Worm (Caenorhabditis elegans) whole organism, L2 larva: ENCODE results near the gene pch-2.

Source experiments
- F13H6.1 ChIP-seq: sonication (generic microtip); optimal IDR thresholded peaks from 2 replicates; lab custom pipeline; 2016; ENCODE audit warnings: missing genetic modification characterization, missing compliant biosample characterization
- R02D3.7 ChIP-seq: fragments of 150-350 bp; optimal IDR thresholded peaks from 2 replicates; lab custom pipeline; 2014; ENCODE audit warnings: missing biosample characterization, missing genetic modification characterization
- elt-1 ChIP-seq: fragments of 150-350 bp; optimal IDR thresholded peaks from 2 replicates; lab custom pipeline; 2014; ENCODE audit warnings: missing biosample characterization, missing genetic modification characterization
- lin-13 ChIP-seq: fragments of 150-350 bp; optimal IDR thresholded peaks from 2 replicates; lab custom pipeline; 2014; ENCODE audit warnings: missing biosample characterization, missing genetic modification reagents, missing genetic modification characterization
- mdl-1 ChIP-seq, 2 experiments: fragments of 150-350 bp in 1 of 2; sonication (generic microtip) in 1 of 2; optimal IDR thresholded peaks; 2 replicates each; lab custom pipeline; 2017; ENCODE audit warnings: missing biosample characterization in 2 of 2, missing genetic modification characterization in 2 of 2
- nhr-237 ChIP-seq: fragments of 150-350 bp; optimal IDR thresholded peaks from 2 replicates; lab custom pipeline; 2014; ENCODE audit warnings: missing biosample characterization, missing genetic modification characterization
- skn-1 ChIP-seq: sonication (generic microtip); optimal IDR thresholded peaks from 2 replicates; lab custom pipeline; 2017; ENCODE audit warnings: missing biosample characterization, missing genetic modification characterization
- unc-62 ChIP-seq: fragments of 150-350 bp; optimal IDR thresholded peaks from 2 replicates; lab custom pipeline; 2014; ENCODE audit warnings: missing biosample characterization, missing genetic modification reagents, missing genetic modification characterization

DNA sequence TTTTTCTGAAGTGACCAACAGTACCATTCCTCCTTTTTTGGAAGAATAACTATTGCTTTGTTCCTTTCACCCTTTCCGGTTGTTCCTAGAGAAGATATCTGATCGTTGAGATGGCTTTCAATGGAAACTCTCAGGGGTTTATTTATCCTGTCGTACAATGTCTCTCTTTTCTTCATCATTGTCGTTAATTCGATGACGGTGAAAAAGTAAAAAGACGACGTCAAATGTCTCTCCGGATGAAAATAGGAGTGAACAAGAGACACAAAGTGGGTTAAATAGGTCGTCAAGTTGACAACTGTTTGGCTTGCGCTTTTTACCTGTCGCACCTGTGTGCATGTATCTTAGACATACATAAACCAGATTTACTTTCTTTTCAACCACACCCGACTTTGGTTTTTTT, 35.8 kb downstream of the pch-2 start:
- TF ChIP-seq elt-1 (tag; lab: Kevin White, UChicago) (no peak), skn-1 (no peak), unc-62 (GFP tag; lab: Kevin White, UChicago) (no peak), nhr-237 (tag; lab: Kevin White, UChicago) (no peak), R02D3.7 (no peak), F13H6.1 (tag; lab: Kevin White, UChicago) (no peak), mdl-1 (tag; optimal IDR thresholded peaks at IDR 0.05; lab: Kevin White, UChicago) (no peak), lin-13 (no peak)
